Worm (Caenorhabditis elegans) whole organism, L4/young adult: Measurements from ENCODE around the gene D1046.2.

Source experiments
- W03F9.2 ChIP-seq: fragments of 150-350 bp; optimal IDR thresholded peaks from 2 replicates; lab custom pipeline; 2014; ENCODE audit warnings: missing biosample characterization, missing genetic modification characterization
- dao-5 ChIP-seq: sonication (generic microtip); optimal IDR thresholded peaks from 2 replicates; lab custom pipeline; 2016; ENCODE audit warnings: missing genotype, missing genetic modification characterization, moderate library complexity, missing compliant biosample characterization
- him-1 ChIP-seq: sonication (generic microtip); optimal IDR thresholded peaks from 2 replicates; lab custom pipeline; 2016; ENCODE audit warnings: missing genotype, missing genetic modification reagents, missing genetic modification characterization, missing compliant biosample characterization

- TF ChIP-seq W03F9.2 (tag; lab: Kevin White, UChicago), result no peak
- TF ChIP-seq him-1 (tag; lab: Kevin White, UChicago), result no peak
- no peak for TF ChIP-seq dao-5 (tag; lab: Kevin White, UChicago)
Measured at ce11 chrIV:8881181-8881580, 44.7 kb downstream of the D1046.2 start, which contains the start of gene C09G9.8.
